Fruit fly (Drosophila melanogaster): ENCODE results near the gene PTPMT1.
A peak's percentile ranks its signal among the peaks of the same experiment; 100 is the strongest.

The PTPMT1 gene

dm6 chr3R:23781466-23781935, 23.4 kb downstream of the PTPMT1 start, which contains the start of the genes Nup98-96 and mbc (continued):
- peak; percentile 85 for TF ChIP-seq klu (GFP tag; IDR thresholded peaks at IDR 0.05)
- no peak for TF ChIP-seq CG15073 (GFP tag; optimal IDR thresholded peaks at IDR 0.05)
- TF ChIP-seq so (GFP tag; IDR thresholded peaks at IDR 0.05), result no peak
- TF ChIP-seq tna (GFP tag; IDR thresholded peaks at IDR 0.05; ENCODE audit: partially characterized antibody), result no peak
- peak; percentile 61 for TF ChIP-seq wor (GFP tag; IDR thresholded peaks at IDR 0.05)
- TF ChIP-seq CG31388 (GFP tag; optimal IDR thresholded peaks at IDR 0.05), result peak; percentile 82
- TF ChIP-seq stc (GFP tag; IDR thresholded peaks at IDR 0.05), result peak; percentile 62
- peak; percentile 17 for TF ChIP-seq CG12071 (GFP tag; optimal IDR thresholded peaks at IDR 0.05)
- peak; percentile 75 for TF ChIP-seq CG7987 (GFP tag; optimal IDR thresholded peaks at IDR 0.05)
- TF ChIP-seq CG2678 (tag; optimal IDR thresholded peaks at IDR 0.05), result peak; percentile 85
- TF ChIP-seq bigmax (GFP tag; optimal IDR thresholded peaks at IDR 0.05), result no peak
- peak; percentile 91 for TF ChIP-seq ab (GFP tag; optimal IDR thresholded peaks at IDR 0.05)
- TF ChIP-seq NC2β (GFP tag; optimal IDR thresholded peaks at IDR 0.05), result peak; percentile 82
- TF ChIP-seq sens (GFP tag), result peak; percentile 99
- TF ChIP-seq Spps (tag; optimal IDR thresholded peaks at IDR 0.05), result peak; percentile 61
- peak; percentile 93 for TF ChIP-seq fu2 (GFP tag; optimal IDR thresholded peaks at IDR 0.05)
- TF ChIP-seq emc (GFP tag; optimal IDR thresholded peaks at IDR 0.05), result peak; percentile 84
- TF ChIP-seq cato (GFP tag; optimal IDR thresholded peaks at IDR 0.05; ENCODE audit: borderline replicate concordance), result peak; percentile 69
- TF ChIP-seq CG2199 (GFP tag; IDR thresholded peaks at IDR 0.05), result no peak; the same call in 2 of the 3 replicates
- TF ChIP-seq dati (GFP tag; IDR thresholded peaks at IDR 0.05), result no peak
- peak; percentile 63; the same call in 1 of the 2 replicates for TF ChIP-seq Bgb (GFP tag; IDR thresholded peaks at IDR 0.05; ENCODE audit: partially characterized antibody)
- TF ChIP-seq Asciz (GFP tag; optimal IDR thresholded peaks at IDR 0.05), result peak; percentile 44
- TF ChIP-seq CG8290 (GFP tag; optimal IDR thresholded peaks at IDR 0.05), result peak; percentile 90
- TF ChIP-seq CG8290 (tag; optimal IDR thresholded peaks at IDR 0.05), result peak; percentile 71 to 73
- TF ChIP-seq run (tag; optimal IDR thresholded peaks at IDR 0.05), result peak; percentile 6
- TF ChIP-seq Dad (GFP tag; optimal IDR thresholded peaks at IDR 0.05), result peak; percentile 85
- no peak for TF ChIP-seq yki (optimal IDR thresholded peaks at IDR 0.05)
- peak; percentile 83 for TF ChIP-seq NC2α (GFP tag; optimal IDR thresholded peaks at IDR 0.05)
- peak; percentile 86 for TF ChIP-seq CG12769 (tag; optimal IDR thresholded peaks at IDR 0.05)
- TF ChIP-seq CG15269 (tag; optimal IDR thresholded peaks at IDR 0.05), result peak; percentile 81
- TF ChIP-seq repo (GFP tag; optimal IDR thresholded peaks at IDR 0.05), result peak; percentile 81
- peak; percentile 91 for TF ChIP-seq CG12391 (tag; optimal IDR thresholded peaks at IDR 0.05)
- peak; percentile 91 for TF ChIP-seq Ptx1 (GFP tag; IDR thresholded peaks at IDR 0.05)
- TF ChIP-seq gcm2 (GFP tag; optimal IDR thresholded peaks at IDR 0.05), result peak; percentile 86
- TF ChIP-seq CG10543 (GFP tag; optimal IDR thresholded peaks at IDR 0.05), result peak; percentile 89
- TF ChIP-seq CG6272 (GFP tag; IDR thresholded peaks at IDR 0.05), result peak; percentile 89
- TF ChIP-seq Meics (GFP tag; optimal IDR thresholded peaks at IDR 0.05), result peak; percentile 79
- peak; percentile 58 for TF ChIP-seq CG1233 (GFP tag; optimal IDR thresholded peaks at IDR 0.05)
- no peak; the same call in 1 of the 2 replicates for TF ChIP-seq sim (GFP tag; IDR thresholded peaks at IDR 0.05)
- TF ChIP-seq Max (GFP tag; optimal IDR thresholded peaks at IDR 0.05), result peak; percentile 88
- peak; percentile 90 for TF ChIP-seq slp2 (GFP tag; optimal IDR thresholded peaks at IDR 0.05)
- TF ChIP-seq Vsx1 (GFP tag; optimal IDR thresholded peaks at IDR 0.05), result peak; percentile 98
- peak; percentile 78 for TF ChIP-seq fd96Cb (tag; optimal IDR thresholded peaks at IDR 0.05)
- peak; percentile 91 for TF ChIP-seq vvl (GFP tag; IDR thresholded peaks at IDR 0.05)
- TF ChIP-seq CG6854 (GFP tag; optimal IDR thresholded peaks at IDR 0.05), result no peak
- TF ChIP-seq CG8478 (optimal IDR thresholded peaks at IDR 0.05), result no peak
- peak; percentile 87 for TF ChIP-seq Lhr (GFP tag; optimal IDR thresholded peaks at IDR 0.05)
- no peak for TF ChIP-seq sna (GFP tag; IDR thresholded peaks at IDR 0.05; ENCODE audit: partially characterized antibody)
- TF ChIP-seq unc-4 (GFP tag; IDR thresholded peaks at IDR 0.05; ENCODE audit: partially characterized antibody), result no peak
- peak; percentile 80 for TF ChIP-seq PHDP (tag; optimal IDR thresholded peaks at IDR 0.05)
- peak; percentile 73 for TF ChIP-seq CG31441 (GFP tag; IDR thresholded peaks at IDR 0.05)
- peak; percentile 14; the same call in 1 of the 2 replicates for TF ChIP-seq toy (GFP tag; IDR thresholded peaks at IDR 0.05)
